Worm (Caenorhabditis elegans): ENCODE data around the gene nspb-6.
A peak's percentile ranks its signal among the peaks of the same experiment; 100 is the strongest.

nspb-6 gene

ce11 chrIV:5884500-5884899, 10.8 kb upstream of the nspb-6 start, which contains the start of gene H04M03.11:
H04M03.11 (minus strand) TSS chrIV:5884600.
- TF ChIP-seq lin-1 (GFP tag; IDR thresholded peaks at IDR 0.05) (no peak), tra-1 (GFP tag; IDR thresholded peaks at IDR 0.05) (no peak), hmg-1.1 (GFP tag; IDR thresholded peaks at IDR 0.05) (no peak), nhr-237 (tag; optimal IDR thresholded peaks at IDR 0.05) (no peak), daf-12 (tag; optimal IDR thresholded peaks at IDR 0.05) (no peak), lir-3 (tag; optimal IDR thresholded peaks at IDR 0.05) (no peak), nhr-111 (GFP tag; optimal IDR thresholded peaks at IDR 0.05) (no peak), mxl-2 (GFP tag; conservative IDR thresholded peaks at IDR 0.05) (no peak), unc-130 (GFP tag; optimal IDR thresholded peaks at IDR 0.05) (no peak), T20F7.1 (GFP tag; optimal IDR thresholded peaks at IDR 0.05) (no peak)

ce11 chrIV:5885180-5885887, 10.0 kb upstream of the nspb-6 start, which contains the start of gene glf-1:
glf-1 (plus strand) TSS chrIV:5885835.
- TF ChIP-seq Y105C5A.15 (GFP tag; IDR thresholded peaks at IDR 0.05) (no peak), unc-62 (GFP tag; optimal IDR thresholded peaks at IDR 0.05 in 1 of 2) (peak in 1 of 2 experiments; percentile 29), unc-62 (tag; optimal IDR thresholded peaks at IDR 0.05) (no peak)

- TF ChIP-seq attf-4 (tag; optimal IDR thresholded peaks at IDR 0.05) = no peak
- TF ChIP-seq zag-1 (tag; optimal IDR thresholded peaks at IDR 0.05) = no peak
- no peak for TF ChIP-seq ztf-7 (tag; optimal IDR thresholded peaks at IDR 0.05)
- no peak for TF ChIP-seq madf-9 (GFP tag; conservative IDR thresholded peaks at IDR 0.05)
- no peak for TF ChIP-seq nhr-25 (tag; optimal IDR thresholded peaks at IDR 0.05; ENCODE audit: borderline replicate concordance, insufficient read depth)
- no peak for TF ChIP-seq snpc-1.2 (GFP tag; IDR thresholded peaks at IDR 0.05)
- TF ChIP-seq F10B5.3 (tag; optimal IDR thresholded peaks at IDR 0.05) = no peak
- no peak for TF ChIP-seq zfp-2 (tag; optimal IDR thresholded peaks at IDR 0.05)
- no peak for TF ChIP-seq gei-8 (GFP tag; optimal IDR thresholded peaks at IDR 0.05)
- no peak for TF ChIP-seq lin-15B (tag; optimal IDR thresholded peaks at IDR 0.05)
- TF ChIP-seq lin-38 (GFP tag; IDR thresholded peaks at IDR 0.05) = no peak
- TF ChIP-seq T20F7.1 (GFP tag; optimal IDR thresholded peaks at IDR 0.05) = no peak
- TF ChIP-seq vab-7 (GFP tag; IDR thresholded peaks at IDR 0.05) = no peak
- TF ChIP-seq fos-1 (tag; optimal IDR thresholded peaks at IDR 0.05) = no peak
- no peak for TF ChIP-seq aly-2 (tag; optimal IDR thresholded peaks at IDR 0.05)
These were observed 8.7 kb upstream of the nspb-6 start for ce11 chrIV:5886605-5887004.

ce11 chrIV:5891265-5891664, 4.0 kb upstream of the nspb-6 start, which contains the start of gene H04M03.3:
H04M03.3 (plus strand) TSS chrIV:5891565.
- no peak for TF ChIP-seq unc-130 (GFP tag; optimal IDR thresholded peaks at IDR 0.05)
- no peak for TF ChIP-seq skn-1 (tag; optimal IDR thresholded peaks at IDR 0.05)
- no peak for TF ChIP-seq arid-1 (GFP tag; conservative IDR thresholded peaks at IDR 0.05)
- no peak for TF ChIP-seq nhr-10 (tag; optimal IDR thresholded peaks at IDR 0.05)
- TF ChIP-seq egl-27 (tag; optimal IDR thresholded peaks at IDR 0.05) = no peak

ce11 chrIV:5896341-5896740, 1.1 kb downstream of the nspb-6 start, which contains the start of gene pck-3:
pck-3 (plus strand) TSS chrIV:5896641.
- no peak for TF ChIP-seq zip-2 (tag; optimal IDR thresholded peaks at IDR 0.05)
- TF ChIP-seq egl-43 (GFP tag; IDR thresholded peaks at IDR 0.05) = no peak
- no peak for TF ChIP-seq nhr-6 (tag; optimal IDR thresholded peaks at IDR 0.05)
- TF ChIP-seq mdt-29 (GFP tag; IDR thresholded peaks at IDR 0.05) = no peak
- TF ChIP-seq madf-9 (GFP tag; conservative IDR thresholded peaks at IDR 0.05) = no peak
- no peak for TF ChIP-seq arid-1 (GFP tag; conservative IDR thresholded peaks at IDR 0.05)
- TF ChIP-seq F49E8.2 (tag; optimal IDR thresholded peaks at IDR 0.05; ENCODE audit: borderline replicate concordance) = no peak
- TF ChIP-seq daf-12 (tag; optimal IDR thresholded peaks at IDR 0.05) = no peak
- TF ChIP-seq mep-1 (tag; optimal IDR thresholded peaks at IDR 0.05) = no peak
- TF ChIP-seq Y105C5A.15 (GFP tag; IDR thresholded peaks at IDR 0.05) = no peak
- no peak for TF ChIP-seq zag-1 (tag; optimal IDR thresholded peaks at IDR 0.05)
- no peak for TF ChIP-seq saeg-2 (GFP tag; IDR thresholded peaks at IDR 0.05)
- TF ChIP-seq snpc-4 (tag; optimal IDR thresholded peaks at IDR 0.05) = no peak
- no peak for TF ChIP-seq lin-1 (GFP tag; IDR thresholded peaks at IDR 0.05)
- no peak for TF ChIP-seq lin-29 (GFP tag; IDR thresholded peaks at IDR 0.05)
